Worm (Caenorhabditis elegans): ENCODE results near the gene cyn-11.

cyn-11 gene

DNA sequence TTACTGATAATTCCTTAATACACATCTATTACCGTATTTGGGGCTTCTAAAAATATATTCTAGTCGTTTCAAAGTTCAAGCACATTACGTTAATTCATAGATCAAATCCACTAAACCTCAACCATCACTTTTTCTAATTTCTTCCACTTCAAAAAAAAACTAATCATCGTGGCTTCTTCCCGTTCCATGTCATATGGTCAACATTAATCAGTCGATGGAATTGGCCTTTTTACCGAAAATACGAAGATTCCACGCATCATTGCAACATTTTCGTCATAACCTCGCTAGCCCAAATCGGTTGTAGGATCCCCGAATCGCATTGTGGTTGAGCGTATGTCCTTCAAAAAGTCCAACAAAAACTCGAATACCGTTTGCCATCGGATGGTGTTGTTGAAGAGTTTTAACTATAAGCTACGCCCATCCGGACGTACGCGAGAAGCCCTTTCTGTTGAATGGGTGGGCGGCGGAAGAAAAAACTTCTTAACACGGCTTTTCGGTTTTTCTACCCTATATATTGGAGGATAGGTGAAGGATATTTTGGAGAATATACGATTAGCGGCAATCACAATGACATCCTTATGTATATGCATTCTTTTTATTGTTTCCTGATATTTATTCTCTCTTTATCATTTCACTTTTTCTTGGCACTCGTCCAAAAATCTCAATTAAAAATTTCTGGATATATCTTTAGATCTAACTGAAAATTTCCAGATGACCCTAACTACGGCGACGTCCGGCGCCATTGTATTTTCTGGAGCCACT, 16.4 kb upstream of the cyn-11 start, which contains the start of gene rol-6:
Gene rol-6 (plus strand): TSS at position 712 of the 762 bp plus-strand sequence.
- no peak for TF ChIP-seq mxl-1 (tag; optimal IDR thresholded peaks at IDR 0.05)
- no peak for TF ChIP-seq nhr-27 (tag; optimal IDR thresholded peaks at IDR 0.05)
- TF ChIP-seq athp-1 (tag; optimal IDR thresholded peaks at IDR 0.05) = no peak
- TF ChIP-seq Y67H2A.10 (GFP tag; conservative IDR thresholded peaks at IDR 0.05) = no peak
- TF ChIP-seq ZK185.1 (tag; optimal IDR thresholded peaks at IDR 0.05; ENCODE audit: poor library complexity, severe bottlenecking) = no peak

- no peak for TF ChIP-seq ccch-3 (GFP tag; optimal IDR thresholded peaks at IDR 0.05)
- no peak for TF ChIP-seq Y56A3A.18 (GFP tag; IDR thresholded peaks at IDR 0.05)
- TF ChIP-seq F55B11.4 (tag; optimal IDR thresholded peaks at IDR 0.05; ENCODE audit: borderline replicate concordance, insufficient read depth) = no peak
- no peak for TF ChIP-seq xnd-1 (tag; optimal IDR thresholded peaks at IDR 0.05)
- no peak for TF ChIP-seq him-1 (tag; optimal IDR thresholded peaks at IDR 0.05)
- no peak for TF ChIP-seq rec-8 (tag; optimal IDR thresholded peaks at IDR 0.05)
- TF ChIP-seq lin-26 (GFP tag; IDR thresholded peaks at IDR 0.05) = no peak
- TF ChIP-seq ceh-79 (tag; optimal IDR thresholded peaks at IDR 0.05) = no peak
- TF ChIP-seq hmg-1.2 (GFP tag; IDR thresholded peaks at IDR 0.05) = no peak
- TF ChIP-seq Y79H2A.3 (GFP tag; conservative IDR thresholded peaks at IDR 0.05) = no peak
- no peak for TF ChIP-seq chd-7 (tag; optimal IDR thresholded peaks at IDR 0.05)
- no peak for TF ChIP-seq hrde-1 (tag; optimal IDR thresholded peaks at IDR 0.05; ENCODE audit: borderline replicate concordance)
- TF ChIP-seq Y67H2A.10 (GFP tag; conservative IDR thresholded peaks at IDR 0.05) = no peak
- TF ChIP-seq pbrm-1 (GFP tag; IDR thresholded peaks at IDR 0.05) = no peak
- no peak for TF ChIP-seq dpl-1 (GFP tag; optimal IDR thresholded peaks at IDR 0.05)
- TF ChIP-seq ztf-6 (GFP tag; IDR thresholded peaks at IDR 0.05) = no peak
- no peak for TF ChIP-seq B0035.1 (tag; optimal IDR thresholded peaks at IDR 0.05)
- no peak for TF ChIP-seq attf-6 (GFP tag; IDR thresholded peaks at IDR 0.05)
- no peak for TF ChIP-seq F39B2.1 (GFP tag; IDR thresholded peaks at IDR 0.05)
- no peak for TF ChIP-seq B0336.3 (GFP tag; IDR thresholded peaks at IDR 0.05)
Measured at ce11 chrII:8731736-8732229, 15.7 kb upstream of the cyn-11 start.

- TF ChIP-seq F39B2.1 (GFP tag; IDR thresholded peaks at IDR 0.05) = no peak
- TF ChIP-seq K11D2.4 (GFP tag; IDR thresholded peaks at IDR 0.05) = no peak
- no peak for TF ChIP-seq B0336.3 (GFP tag; IDR thresholded peaks at IDR 0.05)
- TF ChIP-seq F49E8.2 (tag; optimal IDR thresholded peaks at IDR 0.05; ENCODE audit: insufficient read depth) = no peak
- no peak for TF ChIP-seq ceh-58 (GFP tag; IDR thresholded peaks at IDR 0.05)
- no peak for TF ChIP-seq ZK185.1 (tag; optimal IDR thresholded peaks at IDR 0.05; ENCODE audit: poor library complexity, severe bottlenecking)
- no peak for TF ChIP-seq K12H6.12 (tag; optimal IDR thresholded peaks at IDR 0.05)
- no peak for TF ChIP-seq sdz-38 (tag; optimal IDR thresholded peaks at IDR 0.05)
- TF ChIP-seq ztf-26 (tag; optimal IDR thresholded peaks at IDR 0.05) = no peak
- TF ChIP-seq lsy-27 (tag; optimal IDR thresholded peaks at IDR 0.05; ENCODE audit: borderline replicate concordance, insufficient read depth) = no peak
- TF ChIP-seq nhr-179 (tag; optimal IDR thresholded peaks at IDR 0.05) = no peak
Measured at ce11 chrII:8730960-8731693, 15.0 kb upstream of the cyn-11 start.
